Worm (Caenorhabditis elegans) whole organism, young adult: ENCODE results near the gene ceh-14.

Source experiments
- Y53F4B.3 ChIP-seq: fragments of 200-800 bp; sonication (Bioruptor generic); IDR thresholded peaks from 2 replicates; pipeline ENCODE4 v1.3.6; 2022; ENCODE audit warnings: missing genetic modification reagents, missing genetic modification characterization, missing compliant biosample characterization
- him-1 ChIP-seq: sonication (generic microtip); optimal IDR thresholded peaks from 2 replicates; lab custom pipeline; 2016; ENCODE audit warnings: missing genotype, missing genetic modification reagents, missing genetic modification characterization, missing compliant biosample characterization
- nhr-90 ChIP-seq: sonication (generic microtip); optimal IDR thresholded peaks from 2 replicates; lab custom pipeline; 2016; ENCODE audit warnings: missing genotype, mild to moderate bottlenecking, missing genetic modification characterization, missing compliant biosample characterization
- snpc-4 ChIP-seq, 5 experiments: fragments of 150-350 bp in 1 of 5; sonication (generic microtip) in 4 of 5; optimal IDR thresholded peaks; 2 replicates each; lab custom pipeline; 2014 to 2018; ENCODE audit warnings: missing genetic modification characterization in 5 of 5, missing biosample characterization in 3 of 5, antibody characterized with exemption in 2 of 5, mild to moderate bottlenecking in 2 of 5, missing compliant biosample characterization in 2 of 5, missing genotype in 2 of 5, moderate library complexity in 2 of 5, missing genetic modification reagents in 1 of 5
- unc-130 ChIP-seq: sonication (generic microtip); optimal IDR thresholded peaks from 2 replicates; lab custom pipeline; 2016; ENCODE audit warnings: missing genetic modification reagents, missing genetic modification characterization, missing compliant biosample characterization

- no peak for TF ChIP-seq him-1
- TF ChIP-seq snpc-4 (GFP tag; optimal IDR thresholded peaks at IDR 0.05; lab: Kevin White, UChicago): no peak
- no peak for TF ChIP-seq snpc-4 (tag; optimal IDR thresholded peaks at IDR 0.05; lab: Kevin White, UChicago)
- TF ChIP-seq nhr-90: no peak
- no peak for TF ChIP-seq Y53F4B.3 (GFP tag; lab: Robert Waterston, UW)
- TF ChIP-seq unc-130 (GFP tag; lab: Kevin White, UChicago): no peak
Observed at ce11 chrX:7548158-7548557, 15.6 kb upstream of the ceh-14 start, which contains the start of gene F46C8.1.
